Worm (Caenorhabditis elegans) whole organism, L3 larva: ENCODE measurements around the gene C07G1.15.
A peak's percentile ranks its signal among the peaks of the same experiment; 100 is the strongest.

ENCODE experiments used
- R02D3.7 ChIP-seq: fragments of 150-350 bp; optimal IDR thresholded peaks from 2 replicates; lab custom pipeline; 2014; ENCODE audit warnings: missing biosample characterization, missing genetic modification characterization
- ZK546.5 ChIP-seq: sonication (generic microtip); optimal IDR thresholded peaks from 2 replicates; lab custom pipeline; 2017; ENCODE audit warnings: missing biosample characterization, missing genetic modification characterization
- aly-2 ChIP-seq: fragments of 150-350 bp; optimal IDR thresholded peaks from 2 replicates; lab custom pipeline; 2014; ENCODE audit warnings: missing biosample characterization, missing genetic modification characterization
- ama-1 ChIP-seq: fragments of 150-350 bp; optimal IDR thresholded peaks from 2 replicates; lab custom pipeline; 2018
- ceh-28 ChIP-seq: fragments of 150-350 bp; optimal IDR thresholded peaks from 2 replicates; lab custom pipeline; 2014; ENCODE audit warnings: missing biosample characterization, missing genetic modification reagents, missing genetic modification characterization
- ceh-9 ChIP-seq: sonication (generic microtip); optimal IDR thresholded peaks from 2 replicates; lab custom pipeline; 2018; ENCODE audit warnings: missing biosample characterization, missing genetic modification characterization
- egl-5 ChIP-seq: fragments of 150-350 bp; optimal IDR thresholded peaks from 2 replicates; lab custom pipeline; 2017; ENCODE audit warnings: missing biosample characterization, missing genetic modification reagents, missing genetic modification characterization, inconsistent platforms
- elt-1 ChIP-seq: fragments of 150-350 bp; optimal IDR thresholded peaks from 2 replicates; lab custom pipeline; 2014; ENCODE audit warnings: missing biosample characterization, missing genetic modification characterization
- elt-2 ChIP-seq: sonication (generic microtip); optimal IDR thresholded peaks from 2 replicates; lab custom pipeline; 2016; ENCODE audit warnings: missing genetic modification reagents, mild to moderate bottlenecking, missing genetic modification characterization, missing compliant biosample characterization
- elt-3 ChIP-seq, 3 experiments: fragments of 150-350 bp in 1 of 3; sonication (generic microtip) in 2 of 3; optimal IDR thresholded peaks; 2 replicates in 2 of 3; 4 replicates in 1 of 3; lab custom pipeline; 2014 to 2017; ENCODE audit warnings: missing biosample characterization in 3 of 3, missing genetic modification characterization in 3 of 3
- fkh-10 ChIP-seq: sonication (generic microtip); optimal IDR thresholded peaks from 2 replicates; lab custom pipeline; 2017; ENCODE audit warnings: missing biosample characterization, missing genetic modification reagents, missing genetic modification characterization
- fkh-2 ChIP-seq: fragments of 150-350 bp; optimal IDR thresholded peaks from 2 replicates; lab custom pipeline; 2014; ENCODE audit warnings: missing biosample characterization, missing genetic modification reagents, missing genetic modification characterization
- fos-1 ChIP-seq: fragments of 150-350 bp; optimal IDR thresholded peaks from 2 replicates; lab custom pipeline; 2014; ENCODE audit warnings: missing biosample characterization, missing genetic modification characterization
- hmg-11 ChIP-seq: sonication (generic microtip); optimal IDR thresholded peaks from 2 replicates; lab custom pipeline; 2016; ENCODE audit warnings: missing genetic modification characterization, missing compliant biosample characterization
- jun-1 ChIP-seq: fragments of 150-350 bp; optimal IDR thresholded peaks from 2 replicates; lab custom pipeline; 2014; ENCODE audit warnings: missing biosample characterization, missing genetic modification reagents, missing genetic modification characterization
- lin-15B ChIP-seq: fragments of 150-350 bp; optimal IDR thresholded peaks from 2 replicates; lab custom pipeline; 2014; ENCODE audit warnings: missing biosample characterization, missing genetic modification characterization
- lin-39 ChIP-seq: fragments of 150-350 bp; optimal IDR thresholded peaks from 2 replicates; lab custom pipeline; 2018; ENCODE audit warnings: missing biosample characterization, missing genetic modification reagents, missing genetic modification characterization
- lsy-12 ChIP-seq: sonication (generic microtip); optimal IDR thresholded peaks from 2 replicates; lab custom pipeline; 2016; ENCODE audit warnings: mild to moderate bottlenecking, missing genetic modification characterization, missing compliant biosample characterization
- mml-1 ChIP-seq: fragments of 150-350 bp; sonication (generic microtip); optimal IDR thresholded peaks from 3 replicates; lab custom pipeline; 2014; ENCODE audit warnings: missing biosample characterization, missing genetic modification characterization
- nfya-1 ChIP-seq: sonication (generic microtip); optimal IDR thresholded peaks from 2 replicates; lab custom pipeline; 2017; ENCODE audit warnings: missing genetic modification characterization, mild to moderate bottlenecking, missing compliant biosample characterization, antibody characterized with exemption, moderate library complexity; ENCODE audit not compliant: insufficient read depth
- nhr-11 ChIP-seq: fragments of 150-350 bp; optimal IDR thresholded peaks from 2 replicates; lab custom pipeline; 2014; ENCODE audit warnings: missing biosample characterization, missing genetic modification characterization
- nhr-237 ChIP-seq: fragments of 150-350 bp; optimal IDR thresholded peaks from 2 replicates; lab custom pipeline; 2014; ENCODE audit warnings: missing biosample characterization, missing genetic modification characterization
- nhr-25 ChIP-seq: sonication (generic microtip); optimal IDR thresholded peaks from 2 replicates; lab custom pipeline; 2017; ENCODE audit warnings: missing biosample characterization, missing genetic modification characterization
- nhr-28 ChIP-seq: fragments of 150-350 bp; optimal IDR thresholded peaks from 2 replicates; lab custom pipeline; 2014; ENCODE audit warnings: missing biosample characterization, missing genetic modification characterization
- nhr-43 ChIP-seq: sonication (generic microtip); optimal IDR thresholded peaks from 2 replicates; lab custom pipeline; 2016; ENCODE audit warnings: mild to moderate bottlenecking, missing genetic modification characterization, missing compliant biosample characterization; ENCODE audit not compliant: poor library complexity, severe bottlenecking
- pha-4 ChIP-seq: fragments of 150-350 bp; optimal IDR thresholded peaks from 2 replicates; lab custom pipeline; 2014; ENCODE audit warnings: missing biosample characterization, missing genetic modification reagents, missing genetic modification characterization
- pqm-1 ChIP-seq: fragments of 150-350 bp; optimal IDR thresholded peaks from 2 replicates; lab custom pipeline; 2017; ENCODE audit warnings: missing biosample characterization, missing genetic modification characterization, inconsistent platforms
- skn-1 ChIP-seq: fragments of 150-350 bp; optimal IDR thresholded peaks from 2 replicates; lab custom pipeline; 2014; ENCODE audit warnings: missing biosample characterization, missing genetic modification characterization
- tbx-2 ChIP-seq: sonication (generic microtip); optimal IDR thresholded peaks from 2 replicates; lab custom pipeline; 2016; ENCODE audit warnings: mild to moderate bottlenecking, missing genetic modification characterization, missing compliant biosample characterization
- unc-39 ChIP-seq: sonication (generic microtip); optimal IDR thresholded peaks from 4 replicates; lab custom pipeline; 2017; ENCODE audit warnings: missing biosample characterization, missing genetic modification characterization
- ztf-11 ChIP-seq: fragments of 150-350 bp; optimal IDR thresholded peaks from 2 replicates; lab custom pipeline; 2014; ENCODE audit warnings: missing biosample characterization, missing genetic modification characterization

C07G1.15 gene

ce11 chrIV:8171376-8171775, 1.6 kb downstream of the C07G1.15 start:
- TF ChIP-seq nhr-25 = peak; percentile 21
- no peak for TF ChIP-seq ceh-28 (tag; lab: Kevin White, UChicago)

- no peak for TF ChIP-seq nfya-1
- no peak for TF ChIP-seq nhr-11 (tag; lab: Kevin White, UChicago)
- no peak for TF ChIP-seq R02D3.7 (tag; lab: Kevin White, UChicago)
- TF ChIP-seq pqm-1 (tag; lab: Kevin White, UChicago) = no peak
- no peak for TF ChIP-seq ZK546.5 (tag; lab: Kevin White, UChicago)
- no peak for TF ChIP-seq unc-39
- no peak for TF ChIP-seq nhr-28 (tag; lab: Kevin White, UChicago)
- no peak for TF ChIP-seq elt-3 (tag; optimal IDR thresholded peaks at IDR 0.05; lab: Kevin White, UChicago)
- no peak for TF ChIP-seq tbx-2 (tag; lab: Kevin White, UChicago)
- TF ChIP-seq pha-4 (tag; lab: Kevin White, UChicago) = no peak
- TF ChIP-seq hmg-11 (tag; lab: Kevin White, UChicago) = no peak
- TF ChIP-seq lin-15B = no peak
- no peak for TF ChIP-seq mml-1
These were observed 3.8 kb downstream of the C07G1.15 start for ce11 chrIV:8173610-8174009.

- peak; percentile 41 for TF ChIP-seq pqm-1 (tag; lab: Kevin White, UChicago)
- peak; percentile 80 for TF ChIP-seq elt-2 (tag; lab: Kevin White, UChicago)
- no peak for TF ChIP-seq nhr-43 (tag; lab: Kevin White, UChicago)
- no peak for TF ChIP-seq skn-1
- TF ChIP-seq nfya-1 = no peak
These were observed 5.0 kb downstream of the C07G1.15 start for ce11 chrIV:8174792-8175191.

- no peak for TF ChIP-seq fkh-10 (GFP tag; lab: Kevin White, UChicago)
- no peak for TF ChIP-seq aly-2
- no peak for TF ChIP-seq fkh-2 (tag; lab: Kevin White, UChicago)
- TF ChIP-seq nhr-237 = no peak
- no peak for TF ChIP-seq ztf-11 (tag; lab: Kevin White, UChicago)
- no peak for TF ChIP-seq ceh-9 (tag; lab: Kevin White, UChicago)
- peak; percentile 82 for TF ChIP-seq elt-1 (tag; lab: Kevin White, UChicago)
- TF ChIP-seq mml-1 = no peak
These were observed 6.1 kb downstream of the C07G1.15 start, which contains the start of gene pct-1 for ce11 chrIV:8175686-8176532. Gene pct-1 (plus strand): TSS chrIV:8176482.

ce11 chrIV:8181404-8181803, 11.6 kb downstream of the C07G1.15 start:
- TF ChIP-seq egl-5 (tag; lab: Kevin White, UChicago) (no peak), nfya-1 (peak; percentile 27), fkh-2 (tag; lab: Kevin White, UChicago) (no peak), ZK546.5 (tag; lab: Kevin White, UChicago) (no peak), fos-1 (tag; lab: Kevin White, UChicago) (no peak), jun-1 (tag; lab: Kevin White, UChicago) (no peak), nhr-237 (no peak), ama-1 (lab: Kevin White, UChicago) (no peak), pha-4 (tag; lab: Kevin White, UChicago) (no peak), lin-39 (tag; lab: Kevin White, UChicago) (no peak), fkh-10 (GFP tag; lab: Kevin White, UChicago) (peak; percentile 80)

ce11 chrIV:8182566-8182965, 12.8 kb downstream of the C07G1.15 start:
- TF ChIP-seq nfya-1 (no peak), lsy-12 (peak; percentile 15), lin-39 (tag; lab: Kevin White, UChicago) (peak; percentile 26)
